Fruit fly (Drosophila melanogaster): ENCODE data around the gene Jon25Bii.

The Jon25Bii gene

DNA sequence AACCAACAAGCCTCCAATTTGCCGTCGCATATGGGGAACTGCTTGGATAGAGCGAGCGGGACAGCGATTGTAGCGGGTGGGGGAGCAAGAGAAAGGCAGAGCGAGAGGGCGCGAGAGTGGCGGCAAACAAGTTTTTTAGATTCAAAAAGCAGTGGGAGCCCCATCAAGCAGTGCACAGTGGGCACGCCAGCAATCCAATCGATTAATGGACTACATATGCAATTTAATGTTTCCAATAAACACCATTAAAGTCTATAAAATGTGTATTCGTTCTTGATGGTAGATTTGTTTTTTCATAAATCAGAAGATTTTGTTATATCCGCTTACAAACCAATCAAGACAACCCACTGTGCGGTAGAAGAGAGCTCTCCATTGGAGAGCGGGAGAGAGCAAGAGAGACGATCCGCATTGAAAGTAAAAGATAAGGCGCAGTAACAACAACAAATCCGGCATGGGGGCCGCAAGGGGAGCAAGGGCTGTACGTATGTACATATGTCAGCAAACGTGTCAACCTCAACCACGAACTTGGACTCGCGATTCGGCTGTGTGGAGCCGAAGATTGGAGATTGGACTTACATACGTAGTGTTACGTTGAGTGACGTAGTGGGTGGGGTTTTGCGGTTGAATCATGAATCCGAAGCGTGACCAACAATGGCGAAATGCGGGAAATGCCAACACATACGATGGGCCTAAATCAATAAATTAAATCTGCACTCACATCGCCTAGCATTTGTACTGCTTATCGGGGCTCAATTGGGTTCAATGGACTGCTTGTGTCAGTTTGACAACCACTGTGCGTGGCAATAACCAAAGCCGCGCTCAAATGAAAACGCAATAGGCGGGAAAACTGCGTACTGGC lies 44.7 kb upstream of the Jon25Bii start (continued):
- peak; percentile 94 for TF ChIP-seq CG17802 (tag; optimal IDR thresholded peaks at IDR 0.05)
- peak; percentile 99 for TF ChIP-seq pb (GFP tag; optimal IDR thresholded peaks at IDR 0.05)
- peak; percentile 96 for TF ChIP-seq GATAe (GFP tag; conservative IDR thresholded peaks at IDR 0.05)
- peak; percentile 98 for TF ChIP-seq p53 (GFP tag; optimal IDR thresholded peaks at IDR 0.05)
- peak; percentile 96 for TF ChIP-seq CG3838 (GFP tag; optimal IDR thresholded peaks at IDR 0.05)
- TF ChIP-seq mam (GFP tag; optimal IDR thresholded peaks at IDR 0.05), result peak; percentile 99
- TF ChIP-seq CHES-1-like (GFP tag; optimal IDR thresholded peaks at IDR 0.05), result peak; percentile 99
- TF ChIP-seq CG13775 (GFP tag; optimal IDR thresholded peaks at IDR 0.05), result peak; percentile 99
- peak; percentile 98 for TF ChIP-seq zen (tag; optimal IDR thresholded peaks at IDR 0.05)
- peak; percentile 99 for TF ChIP-seq Side (GFP tag; optimal IDR thresholded peaks at IDR 0.05)
- TF ChIP-seq pan (optimal IDR thresholded peaks at IDR 0.05), result no peak
- TF ChIP-seq pan (GFP tag; optimal IDR thresholded peaks at IDR 0.05 in 1 of 2, IDR thresholded peaks at IDR 0.05 in 1 of 2), result peak in 1 of 2 experiments; percentile 99
- peak; percentile 98 for TF ChIP-seq CG32767 (GFP tag; IDR thresholded peaks at IDR 0.05)
- TF ChIP-seq CG7839 (tag; optimal IDR thresholded peaks at IDR 0.05), result peak; percentile 99
- TF ChIP-seq trem (tag; optimal IDR thresholded peaks at IDR 0.05), result peak; percentile 97
- TF ChIP-seq CG6689 (GFP tag; IDR thresholded peaks at IDR 0.05), result peak; percentile 99
- TF ChIP-seq oc (tag; optimal IDR thresholded peaks at IDR 0.05), result peak; percentile 99
- peak; percentile 97 for TF ChIP-seq CG31224 (GFP tag; IDR thresholded peaks at IDR 0.05)
- TF ChIP-seq ems (GFP tag; optimal IDR thresholded peaks at IDR 0.05), result peak; percentile 99
- peak; percentile 98 for TF ChIP-seq CG11723 (GFP tag; optimal IDR thresholded peaks at IDR 0.05)
- TF ChIP-seq CG12744 (GFP tag; optimal IDR thresholded peaks at IDR 0.05), result peak; percentile 99
- no peak; the same call in 1 of the 2 replicates for TF ChIP-seq unc-4 (GFP tag; IDR thresholded peaks at IDR 0.05; ENCODE audit: partially characterized antibody)
- peak; percentile 98 for TF ChIP-seq nom (GFP tag; optimal IDR thresholded peaks at IDR 0.05)
- 0 out of 3 replicates have a peak, but pooled peaks have one; percentile 25 for TF ChIP-seq mld (GFP tag; IDR thresholded peaks at IDR 0.05; ENCODE audit: partially characterized antibody)
- peak; percentile 99 for TF ChIP-seq HmgZ (tag; optimal IDR thresholded peaks at IDR 0.05)
- TF ChIP-seq CG11456 (GFP tag; IDR thresholded peaks at IDR 0.05), result peak; percentile 99
- peak; percentile 94 for TF ChIP-seq CG11560 (tag; IDR thresholded peaks at IDR 0.05)
- peak; percentile 97 for TF ChIP-seq CG34376 (GFP tag; optimal IDR thresholded peaks at IDR 0.05)
- TF ChIP-seq Doc3 (GFP tag; IDR thresholded peaks at IDR 0.05; ENCODE audit: partially characterized antibody), result no peak; the same call in 2 of the 3 replicates
- peak; percentile 99 for TF ChIP-seq CG8290 (GFP tag; optimal IDR thresholded peaks at IDR 0.05)
- peak; percentile 99 to 100 for TF ChIP-seq CG8290 (tag; optimal IDR thresholded peaks at IDR 0.05)
- TF ChIP-seq sd (tag; optimal IDR thresholded peaks at IDR 0.05), result peak; percentile 92
- peak; percentile 99 for TF ChIP-seq Oli (tag; optimal IDR thresholded peaks at IDR 0.05)
- TF ChIP-seq zfh1 (GFP tag; IDR thresholded peaks at IDR 0.05), result peak; percentile 100
- TF ChIP-seq Trl (optimal IDR thresholded peaks at IDR 0.05), result peak; percentile 91 to 94
- peak; percentile 99 for TF ChIP-seq Trl (GFP tag; optimal IDR thresholded peaks at IDR 0.05)
- peak; percentile 99 for TF ChIP-seq bab2 (GFP tag; optimal IDR thresholded peaks at IDR 0.05)
- TF ChIP-seq hb (GFP tag; IDR thresholded peaks at IDR 0.05; ENCODE audit: partially characterized antibody), result peak; percentile 81; the same call in 1 of the 3 replicates
- peak; percentile 82 for TF ChIP-seq CG3995 (GFP tag; optimal IDR thresholded peaks at IDR 0.05)
- peak; percentile 99 for TF ChIP-seq CG15269 (tag; optimal IDR thresholded peaks at IDR 0.05)
- TF ChIP-seq CG6272 (GFP tag; IDR thresholded peaks at IDR 0.05), result peak; percentile 99
- TF ChIP-seq TFAM (GFP tag; optimal IDR thresholded peaks at IDR 0.05), result peak; percentile 94
- TF ChIP-seq ERR (GFP tag; optimal IDR thresholded peaks at IDR 0.05), result peak; percentile 98
- TF ChIP-seq Camta (GFP tag; optimal IDR thresholded peaks at IDR 0.05), result peak; percentile 99
- TF ChIP-seq CG1602 (GFP tag; optimal IDR thresholded peaks at IDR 0.05), result peak; percentile 100
- peak; percentile 97 for TF ChIP-seq dan (GFP tag; IDR thresholded peaks at IDR 0.05)
- TF ChIP-seq Bdp1 (GFP tag; optimal IDR thresholded peaks at IDR 0.05), result peak; percentile 94
- peak; percentile 98 to 99 for TF ChIP-seq Pdp1 (GFP tag; optimal IDR thresholded peaks at IDR 0.05)
- peak; percentile 99 for TF ChIP-seq CG12071 (GFP tag; optimal IDR thresholded peaks at IDR 0.05)

Data from whole organism, embryonic.